Worm (Caenorhabditis elegans): ENCODE data around the gene T25B9.1.

Gene T25B9.1

ce11 chrIV:10766071-10766470 is 16.1 kb upstream of the T25B9.1 start:
- TF ChIP-seq F23B12.7 (tag; optimal IDR thresholded peaks at IDR 0.05; ENCODE audit: insufficient read depth), result peak; percentile 37
- TF ChIP-seq attf-3 (GFP tag; conservative IDR thresholded peaks at IDR 0.05), result peak; percentile 60; the same call in 1 of the 2 replicates
- peak; percentile 60 for TF ChIP-seq snpc-1.3 (tag; optimal IDR thresholded peaks at IDR 0.05; ENCODE audit: insufficient read depth)
- peak; percentile 83 for TF ChIP-seq xnd-1 (tag; optimal IDR thresholded peaks at IDR 0.05)
- TF ChIP-seq ama-1 (optimal IDR thresholded peaks at IDR 0.05), result no peak
- no peak for TF ChIP-seq ama-1 (GFP tag; optimal IDR thresholded peaks at IDR 0.05)
- peak; percentile 35 for TF ChIP-seq F49E8.2 (tag; optimal IDR thresholded peaks at IDR 0.05; ENCODE audit: insufficient read depth)
- TF ChIP-seq lsl-1 (GFP tag; optimal IDR thresholded peaks at IDR 0.05), result peak; percentile 89
- TF ChIP-seq dpl-1 (GFP tag; optimal IDR thresholded peaks at IDR 0.05), result peak; percentile 31
- peak; percentile 57; the same call in 1 of the 2 replicates for TF ChIP-seq D2030.7 (GFP tag; IDR thresholded peaks at IDR 0.05)
- TF ChIP-seq nhr-80 (tag; optimal IDR thresholded peaks at IDR 0.05), result no peak
- TF ChIP-seq unc-62 (GFP tag; optimal IDR thresholded peaks at IDR 0.05), result no peak
- no peak for TF ChIP-seq Y53G8AR.9 (GFP tag; conservative IDR thresholded peaks at IDR 0.05)
- peak; percentile 40 for TF ChIP-seq snpc-3.4 (tag; optimal IDR thresholded peaks at IDR 0.05)
- peak; percentile 16 for TF ChIP-seq efl-1 (GFP tag; optimal IDR thresholded peaks at IDR 0.05)
- 0 out of 2 replicates have a peak, but pooled peaks have one; percentile 30 for TF ChIP-seq attf-6 (GFP tag; IDR thresholded peaks at IDR 0.05)
- peak; percentile 41 for TF ChIP-seq unc-130 (GFP tag; optimal IDR thresholded peaks at IDR 0.05)
- TF ChIP-seq him-1 (tag; optimal IDR thresholded peaks at IDR 0.05), result peak; percentile 10
- peak; percentile 33 for TF ChIP-seq lin-54 (GFP tag; optimal IDR thresholded peaks at IDR 0.05)
- TF ChIP-seq snpc-4 (GFP tag; optimal IDR thresholded peaks at IDR 0.05), result peak; percentile 66
- peak in 3 of 4 experiments; percentile 26 to 57 (median 35) for TF ChIP-seq snpc-4 (tag; optimal IDR thresholded peaks at IDR 0.05)
- TF ChIP-seq ceh-91 (GFP tag; IDR thresholded peaks at IDR 0.05), result peak; percentile 29; the same call in 1 of the 2 replicates
- TF ChIP-seq lin-40 (tag; optimal IDR thresholded peaks at IDR 0.05), result no peak
- peak; percentile 95 for TF ChIP-seq F33H1.4 (GFP tag; IDR thresholded peaks at IDR 0.05)
- peak; percentile 84 for TF ChIP-seq madf-8 (GFP tag; conservative IDR thresholded peaks at IDR 0.05)
- peak; percentile 51; the same call in 1 of the 2 replicates for TF ChIP-seq rcor-1 (GFP tag; IDR thresholded peaks at IDR 0.05)
- TF ChIP-seq madf-6 (GFP tag; IDR thresholded peaks at IDR 0.05), result peak; percentile 94
- no peak for TF ChIP-seq nhr-179 (tag; optimal IDR thresholded peaks at IDR 0.05)

- TF ChIP-seq Y79H2A.3 (GFP tag; conservative IDR thresholded peaks at IDR 0.05) (no peak), nfya-1 (tag; optimal IDR thresholded peaks at IDR 0.05; ENCODE audit: borderline replicate concordance, insufficient read depth) (no peak), F49E8.2 (tag; optimal IDR thresholded peaks at IDR 0.05; ENCODE audit: insufficient read depth) (no peak), ceh-91 (GFP tag; IDR thresholded peaks at IDR 0.05) (no peak), tbx-9 (tag; optimal IDR thresholded peaks at IDR 0.05; ENCODE audit: borderline replicate concordance) (no peak), lir-1 (GFP tag; conservative IDR thresholded peaks at IDR 0.05) (no peak), hlh-12 (tag; optimal IDR thresholded peaks at IDR 0.05) (no peak), lag-1 (GFP tag; IDR thresholded peaks at IDR 0.05) (no peak), athp-1 (tag; optimal IDR thresholded peaks at IDR 0.05) (no peak), nhr-80 (tag; optimal IDR thresholded peaks at IDR 0.05) (no peak), F55B11.4 (tag; optimal IDR thresholded peaks at IDR 0.05; ENCODE audit: borderline replicate concordance, insufficient read depth) (no peak), F52B5.7 (tag; optimal IDR thresholded peaks at IDR 0.05) (no peak), ceh-100 (GFP tag; IDR thresholded peaks at IDR 0.05) (no peak), let-607 (tag; optimal IDR thresholded peaks at IDR 0.05) (no peak), him-1 (tag; optimal IDR thresholded peaks at IDR 0.05) (no peak), attf-5 (GFP tag; optimal IDR thresholded peaks at IDR 0.05) (no peak), mxl-1 (tag; optimal IDR thresholded peaks at IDR 0.05) (no peak)
Measured at ce11 chrIV:10765053-10765452, 15.1 kb upstream of the T25B9.1 start, which contains the start of gene T25B9.12. Gene T25B9.12, plus strand, starts transcription at chrIV:10765353.
